Worm (Caenorhabditis elegans): ENCODE measurements around the gene perm-3.

DNA sequence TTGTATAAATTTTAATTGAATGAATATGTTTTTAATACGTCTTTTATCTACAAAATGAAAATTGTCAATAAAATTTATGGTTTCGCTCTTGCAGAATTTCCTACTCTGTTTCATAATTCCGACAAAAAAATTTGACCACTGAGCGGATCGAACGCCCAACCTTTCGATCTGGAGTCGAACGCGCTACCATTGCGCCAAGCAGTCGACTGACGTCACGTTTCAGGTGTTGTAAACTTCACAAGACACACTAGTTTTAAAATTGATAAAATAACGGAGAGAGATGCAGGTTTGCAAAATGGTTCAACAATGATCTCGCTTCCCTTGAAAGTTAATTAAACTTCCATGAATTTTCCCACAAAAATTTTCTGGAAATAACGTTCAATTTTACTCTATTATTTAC lies 50.4 kb downstream of the perm-3 start:
- TF ChIP-seq elt-2 (tag; optimal IDR thresholded peaks at IDR 0.05) (no peak), pha-4 (tag; optimal IDR thresholded peaks at IDR 0.05) (no peak), zip-5 (tag; optimal IDR thresholded peaks at IDR 0.05) (no peak), nhr-11 (tag; optimal IDR thresholded peaks at IDR 0.05) (no peak), pqm-1 (tag; optimal IDR thresholded peaks at IDR 0.05) (no peak), Y22D7AL.16 (tag; optimal IDR thresholded peaks at IDR 0.05) (no peak), unc-42 (tag; optimal IDR thresholded peaks at IDR 0.05) (no peak), pag-3 (tag; optimal IDR thresholded peaks at IDR 0.05; ENCODE audit: borderline replicate concordance) (no peak), nfya-1 (tag; optimal IDR thresholded peaks at IDR 0.05) (no peak), lin-11 (tag; optimal IDR thresholded peaks at IDR 0.05) (no peak)
